Fruit fly (Drosophila melanogaster) S2 (cell line): ENCODE data around the gene TM9SF2.

Source experiments
- CG8478 ChIP-seq: fragments of >200 bp; optimal IDR thresholded peaks from 2 replicates; lab custom pipeline; 2018
- CTCF ChIP-seq, 2 experiments: fragments of >200 bp; optimal IDR thresholded peaks; 2 replicates each; lab custom pipeline; 2018

DNA sequence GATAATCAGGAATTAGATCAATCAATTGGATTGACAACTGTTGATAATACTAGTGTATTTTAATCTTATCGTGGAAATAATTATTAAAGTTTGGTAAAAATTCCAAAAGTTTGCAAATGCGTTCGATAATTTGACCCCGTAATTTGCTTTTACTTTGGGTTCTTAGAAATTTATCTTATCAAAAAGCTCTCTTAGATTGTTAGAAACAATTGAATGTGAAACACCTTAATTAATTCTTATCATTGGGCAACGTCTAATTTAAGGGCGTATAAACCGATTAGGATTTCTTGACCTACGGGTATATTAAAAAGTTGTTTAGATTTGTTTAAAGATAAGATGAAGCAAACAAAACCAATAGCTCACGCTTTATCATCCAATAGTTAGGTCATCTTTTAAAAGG lies 1.1 kb downstream of the TM9SF2 start:
- TF ChIP-seq CTCF (optimal IDR thresholded peaks at IDR 0.05; lab: Kevin White, UChicago) (no peak), CG8478 (lab: Kevin White, UChicago) (no peak)
